Worm (Caenorhabditis elegans): ENCODE results near the gene C01C4.2.

DNA sequence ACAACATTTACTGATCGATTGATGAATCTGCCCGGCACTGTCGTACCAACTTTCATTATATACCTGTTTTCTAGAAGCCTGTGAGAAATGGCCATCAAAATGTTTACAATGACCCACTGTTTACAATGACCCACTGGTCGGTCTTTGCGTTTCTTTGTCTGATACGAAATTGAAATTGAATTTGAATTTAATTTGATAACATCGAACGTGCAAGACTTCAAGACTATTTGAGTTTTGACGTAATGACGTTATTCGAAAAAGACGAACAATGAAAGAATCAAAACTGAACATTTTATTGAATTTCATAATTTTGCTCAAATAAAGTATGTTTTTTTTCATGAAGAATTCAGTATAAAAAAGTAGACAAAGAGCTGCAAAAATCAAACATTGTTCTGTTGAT, 42.9 kb upstream of the C01C4.2 start, which contains the start of gene C02F12.5:
- TF ChIP-seq elt-3 (tag; optimal IDR thresholded peaks at IDR 0.05) (no peak), unc-120 (tag; optimal IDR thresholded peaks at IDR 0.05; ENCODE audit: poor library complexity, severe bottlenecking) (no peak), nhr-28 (tag; optimal IDR thresholded peaks at IDR 0.05) (no peak), nhr-237 (tag; optimal IDR thresholded peaks at IDR 0.05) (no peak), lsy-2 (tag; optimal IDR thresholded peaks at IDR 0.05) (no peak)
